Fruit fly (Drosophila melanogaster) whole organism, embryonic: ENCODE measurements around the gene CG13482.

ENCODE experiments used
- ATbp ChIP-seq: fragments of 200-800 bp; sonication (Bioruptor generic); optimal IDR thresholded peaks from 2 replicates; lab custom pipeline; 2017; ENCODE audit warnings: missing biosample characterization, mild to moderate bottlenecking, missing genetic modification characterization, missing genetic modification reagents
- Atf-2 ChIP-seq: fragments of 200-800 bp; sonication (Bioruptor generic); optimal IDR thresholded peaks from 2 replicates; lab custom pipeline; 2016; ENCODE audit warnings: missing biosample characterization, missing genetic modification characterization
- Atf3 ChIP-seq: fragments of 200-800 bp; sonication (Bioruptor generic); optimal IDR thresholded peaks from 3 replicates; lab custom pipeline; 2016; ENCODE audit warnings: missing biosample characterization, missing genetic modification characterization
- Bgb ChIP-seq: fragments of 200-800 bp; sonication (Bioruptor generic); IDR thresholded peaks from 2 replicates; pipeline ENCODE4 v1.3.6; 2022; ENCODE audit warnings: missing biosample characterization, missing genetic modification characterization; ENCODE audit not compliant: partially characterized antibody
- CG11695 ChIP-seq: fragments of 200-800 bp; sonication (Bioruptor generic); IDR thresholded peaks from 3 replicates; pipeline ENCODE4 v1.3.6; 2022; ENCODE audit warnings: missing biosample characterization, missing genetic modification characterization
- CG12155 ChIP-seq: fragments of 200-800 bp; sonication (Bioruptor generic); optimal IDR thresholded peaks from 3 replicates; lab custom pipeline; 2016; ENCODE audit warnings: missing biosample characterization, missing genetic modification characterization
- CG14014 ChIP-seq: fragments of 200-800 bp; sonication (Bioruptor generic); IDR thresholded peaks from 2 replicates; pipeline ENCODE4 v1.3.6; 2022; ENCODE audit warnings: missing biosample characterization, missing genetic modification characterization
- CG1602 ChIP-seq: fragments of 200-800 bp; sonication (Bioruptor generic); optimal IDR thresholded peaks from 3 replicates; lab custom pipeline; 2016; ENCODE audit warnings: missing biosample characterization, missing genetic modification characterization
- CG1647 ChIP-seq: fragments of 200-800 bp; sonication (Bioruptor generic); optimal IDR thresholded peaks from 3 replicates; lab custom pipeline; 2016; ENCODE audit warnings: missing biosample characterization, missing genetic modification characterization
- CG16779 ChIP-seq: fragments of 200-800 bp; sonication (Bioruptor generic); IDR thresholded peaks from 2 replicates; pipeline ENCODE4 v1.3.6; 2022; ENCODE audit warnings: missing biosample characterization, missing genetic modification characterization
- CG16813 ChIP-seq: fragments of 200-800 bp; sonication (Bioruptor generic); IDR thresholded peaks from 3 replicates; pipeline ENCODE4 v1.3.6; 2022; ENCODE audit warnings: missing biosample characterization, missing genetic modification characterization; ENCODE audit not compliant: partially characterized antibody
- CG17568 ChIP-seq: fragments of 200-800 bp; sonication (Bioruptor generic); optimal IDR thresholded peaks from 2 replicates; lab custom pipeline; 2018; ENCODE audit warnings: missing biosample characterization, mild to moderate bottlenecking, missing genetic modification characterization, moderate library complexity
- CG18262 ChIP-seq: fragments of 200-800 bp; optimal IDR thresholded peaks from 3 replicates; lab custom pipeline; 2019; ENCODE audit warnings: missing biosample characterization, mild to moderate bottlenecking, missing genetic modification characterization, moderate library complexity
- CG2199 ChIP-seq: fragments of 200-800 bp; sonication (Bioruptor generic); IDR thresholded peaks from 3 replicates; pipeline ENCODE4 v1.3.6; 2022; ENCODE audit warnings: missing biosample characterization, missing genetic modification characterization
- CG3838 ChIP-seq: fragments of 200-800 bp; sonication (Bioruptor generic); optimal IDR thresholded peaks from 3 replicates; lab custom pipeline; 2016; ENCODE audit warnings: missing biosample characterization, missing genetic modification characterization
- CG6683 ChIP-seq: fragments of 200-800 bp; sonication (Bioruptor generic); optimal IDR thresholded peaks from 2 replicates; lab custom pipeline; 2017; ENCODE audit warnings: missing biosample characterization, mild to moderate bottlenecking, missing genetic modification characterization, missing genetic modification reagents
- CG6689 ChIP-seq: fragments of 200-800 bp; sonication (Bioruptor generic); IDR thresholded peaks from 2 replicates; pipeline ENCODE4 v1.3.6; 2022; ENCODE audit warnings: missing biosample characterization, missing genetic modification characterization
- CG7839 ChIP-seq: fragments of 200-800 bp; sonication (Bioruptor generic); optimal IDR thresholded peaks from 3 replicates; lab custom pipeline; 2018; ENCODE audit warnings: missing biosample characterization, mild to moderate bottlenecking, missing genetic modification characterization, moderate library complexity
- CG8089 ChIP-seq: fragments of 200-800 bp; sonication (Bioruptor generic); optimal IDR thresholded peaks from 3 replicates; lab custom pipeline; 2016; ENCODE audit warnings: missing biosample characterization, missing genetic modification characterization
- CG9932 ChIP-seq: fragments of 200-800 bp; sonication (Bioruptor generic); IDR thresholded peaks from 2 replicates; pipeline ENCODE4 v1.3.6; 2022; ENCODE audit warnings: missing biosample characterization, missing genetic modification characterization
- CkIIα-i1 ChIP-seq: fragments of 200-800 bp; sonication (Bioruptor generic); IDR thresholded peaks from 2 replicates; pipeline ENCODE4 v1.3.6; 2022; ENCODE audit warnings: missing biosample characterization, missing genetic modification characterization
- D19A ChIP-seq: fragments of 200-800 bp; optimal IDR thresholded peaks from 3 replicates; lab custom pipeline; 2019; ENCODE audit warnings: missing biosample characterization, mild to moderate bottlenecking, missing genetic modification characterization, moderate library complexity
- Drgx ChIP-seq: fragments of 200-800 bp; sonication (Bioruptor generic); IDR thresholded peaks from 2 replicates; pipeline ENCODE4 v1.3.6; 2022; ENCODE audit warnings: missing biosample characterization, missing genetic modification characterization
- Ets97D ChIP-seq: fragments of 200-800 bp; sonication (Bioruptor generic); optimal IDR thresholded peaks from 3 replicates; lab custom pipeline; 2016; ENCODE audit warnings: missing biosample characterization, missing genetic modification characterization
- Rfx ChIP-seq: fragments of 200-800 bp; sonication (Bioruptor generic); IDR thresholded peaks from 2 replicates; pipeline ENCODE4 v1.3.6; 2022; ENCODE audit warnings: missing biosample characterization, missing genetic modification characterization
- TFAM ChIP-seq: fragments of 200-800 bp; sonication (Bioruptor generic); optimal IDR thresholded peaks from 2 replicates; lab custom pipeline; 2017; ENCODE audit warnings: missing biosample characterization, missing genetic modification characterization, inconsistent platforms
- Trl ChIP-seq, 3 experiments: fragments of >200 bp in 2 of 3; fragments of 200-800 bp in 1 of 3; sonication (Bioruptor generic) in 1 of 3; optimal IDR thresholded peaks; 2 replicates in 1 of 3; 3 replicates in 2 of 3; lab custom pipeline; 2016 to 2017; ENCODE audit warnings: missing biosample characterization in 1 of 3, missing genetic modification characterization in 1 of 3
- bsh ChIP-seq, 2 experiments: fragments of 200-800 bp; sonication (Bioruptor generic); optimal IDR thresholded peaks; 2 replicates each; lab custom pipeline; 2017 to 2018; ENCODE audit warnings: mild to moderate bottlenecking in 2 of 2, missing biosample characterization in 2 of 2, missing genetic modification characterization in 2 of 2, moderate library complexity in 1 of 2
- cato ChIP-seq: fragments of 200-800 bp; sonication (Bioruptor generic); optimal IDR thresholded peaks from 2 replicates; lab custom pipeline; 2016; ENCODE audit warnings: missing biosample characterization, missing genetic modification characterization, borderline replicate concordance
- gt ChIP-seq: fragments of 200-800 bp; sonication (Bioruptor generic); IDR thresholded peaks from 2 replicates; pipeline ENCODE4 v1.3.6; 2022; ENCODE audit warnings: missing biosample characterization, missing genetic modification characterization
- lab ChIP-seq: fragments of 200-800 bp; sonication (Bioruptor generic); optimal IDR thresholded peaks from 3 replicates; lab custom pipeline; 2017; ENCODE audit warnings: missing biosample characterization, missing genetic modification characterization, mild to moderate bottlenecking, moderate library complexity, missing genetic modification reagents
- lbe ChIP-seq: fragments of 200-800 bp; sonication (Bioruptor generic); optimal IDR thresholded peaks from 2 replicates; lab custom pipeline; 2016; ENCODE audit warnings: missing biosample characterization, mild to moderate bottlenecking, missing genetic modification characterization
- nom ChIP-seq: fragments of 200-800 bp; sonication (Bioruptor generic); optimal IDR thresholded peaks from 2 replicates; lab custom pipeline; 2017; ENCODE audit warnings: missing biosample characterization, missing genetic modification characterization, mild to moderate bottlenecking, moderate library complexity, missing genetic modification reagents
- org-1 ChIP-seq: fragments of 200-800 bp; sonication (Bioruptor generic); optimal IDR thresholded peaks from 2 replicates; lab custom pipeline; 2017; ENCODE audit warnings: missing biosample characterization, missing genetic modification characterization
- pfk ChIP-seq: fragments of 200-800 bp; sonication (Bioruptor generic); optimal IDR thresholded peaks from 2 replicates; lab custom pipeline; 2018; ENCODE audit warnings: missing biosample characterization, mild to moderate bottlenecking, missing genetic modification characterization, moderate library complexity
- seq ChIP-seq: fragments of 200-800 bp; sonication (Bioruptor generic); IDR thresholded peaks from 2 replicates; pipeline ENCODE4 v1.3.6; 2022; ENCODE audit warnings: missing biosample characterization, missing genetic modification characterization
- slbo ChIP-seq: fragments of 200-800 bp; sonication (Bioruptor generic); IDR thresholded peaks from 2 replicates; pipeline ENCODE4 v1.3.6; 2022; ENCODE audit warnings: missing biosample characterization, missing genetic modification characterization
- tll ChIP-seq, 2 experiments: fragments of 200-800 bp in 1 of 2; fragments of >200 bp in 1 of 2; sonication (Bioruptor generic) in 1 of 2; optimal IDR thresholded peaks; 2 replicates each; lab custom pipeline; 2017 to 2019; ENCODE audit warnings: missing biosample characterization in 2 of 2, missing genetic modification characterization in 2 of 2, mild to moderate bottlenecking in 1 of 2, moderate library complexity in 1 of 2
- tna ChIP-seq: fragments of 200-800 bp; sonication (Bioruptor generic); IDR thresholded peaks from 2 replicates; pipeline ENCODE4 v1.3.6; 2022; ENCODE audit warnings: missing biosample characterization, missing genetic modification characterization; ENCODE audit not compliant: partially characterized antibody

Gene CG13482

dm6 chr3L:14300696-14301319, 28.3 kb upstream of the CG13482 start (continued):
- no peak for TF ChIP-seq Trl (optimal IDR thresholded peaks at IDR 0.05; lab: Kevin White, UChicago)
- no peak for TF ChIP-seq Trl (GFP tag; optimal IDR thresholded peaks at IDR 0.05; lab: Kevin White, UChicago)
- TF ChIP-seq CG1647 (GFP tag; lab: Kevin White, UChicago): no peak
- no peak for TF ChIP-seq CG16779 (GFP tag; lab: Robert Waterston, UW)
- TF ChIP-seq TFAM (GFP tag; lab: Kevin White, UChicago): no peak
- peak; percentile 29 for TF ChIP-seq lab (GFP tag; lab: Kevin White, UChicago)
- no peak for TF ChIP-seq tna (GFP tag; lab: Robert Waterston, UW)
- TF ChIP-seq tll (GFP tag; optimal IDR thresholded peaks at IDR 0.05; lab: Kevin White, UChicago): peak in 1 of 2 experiments; percentile 17
- no peak for TF ChIP-seq CG17568 (GFP tag; lab: Kevin White, UChicago)
- TF ChIP-seq Rfx (GFP tag; lab: Robert Waterston, UW): 0 out of 2 replicates have a peak, but pooled peaks have one; percentile 5
- 0 out of 3 replicates have a peak, but pooled peaks have one; percentile 40 for TF ChIP-seq CG2199 (GFP tag; lab: Robert Waterston, UW)
- TF ChIP-seq CG11695: peak; percentile 51; the same call in 2 of the 3 replicates
- no peak for TF ChIP-seq Atf-2 (GFP tag; lab: Kevin White, UChicago)
- peak; percentile 14 for TF ChIP-seq D19A (tag; lab: Kevin White, UChicago)
- TF ChIP-seq Ets97D: no peak
- TF ChIP-seq CG7839 (tag; lab: Kevin White, UChicago): peak; percentile 26
- TF ChIP-seq Atf3 (GFP tag; lab: Kevin White, UChicago): no peak
- TF ChIP-seq CkIIα-i1 (GFP tag; lab: Robert Waterston, UW): no peak
- TF ChIP-seq CG1602 (GFP tag; lab: Kevin White, UChicago): no peak
- TF ChIP-seq lbe (GFP tag; lab: Kevin White, UChicago): no peak
- TF ChIP-seq pfk (GFP tag; lab: Kevin White, UChicago): no peak
- peak; percentile 33; the same call in 1 of the 2 replicates for TF ChIP-seq seq (GFP tag; lab: Robert Waterston, UW)
- peak in 1 of 2 experiments; percentile 50 for TF ChIP-seq bsh (GFP tag; optimal IDR thresholded peaks at IDR 0.05; lab: Kevin White, UChicago)
- TF ChIP-seq org-1 (GFP tag; lab: Kevin White, UChicago): no peak
- no peak for TF ChIP-seq CG6683 (GFP tag; lab: Kevin White, UChicago)
- no peak for TF ChIP-seq CG3838 (GFP tag; lab: Kevin White, UChicago)
- no peak for TF ChIP-seq ATbp (GFP tag; lab: Kevin White, UChicago)
- TF ChIP-seq CG12155 (GFP tag; lab: Kevin White, UChicago): no peak
- peak; percentile 55 for TF ChIP-seq CG18262 (tag; lab: Kevin White, UChicago)
- TF ChIP-seq gt (GFP tag; lab: Robert Waterston, UW): no peak
- TF ChIP-seq Bgb (GFP tag; lab: Robert Waterston, UW): no peak
- TF ChIP-seq cato: no peak

dm6 chr3L:14301609-14302008, 27.5 kb upstream of the CG13482 start:
- TF ChIP-seq nom (GFP tag; lab: Kevin White, UChicago) (peak; percentile 3), slbo (no peak), CG14014 (GFP tag; lab: Robert Waterston, UW) (no peak), CG9932 (GFP tag; lab: Robert Waterston, UW) (no peak), Drgx (GFP tag; lab: Robert Waterston, UW) (no peak), CG8089 (no peak), CG16813 (GFP tag; lab: Robert Waterston, UW) (no peak), CG6689 (GFP tag; lab: Robert Waterston, UW) (no peak)
- TF ChIP-seq, all 482 proteins: peak for 1
